Fruit fly (Drosophila melanogaster): ENCODE measurements around the gene CG42728.
A peak's percentile ranks its signal among the peaks of the same experiment; 100 is the strongest.

The CG42728 gene

DNA sequence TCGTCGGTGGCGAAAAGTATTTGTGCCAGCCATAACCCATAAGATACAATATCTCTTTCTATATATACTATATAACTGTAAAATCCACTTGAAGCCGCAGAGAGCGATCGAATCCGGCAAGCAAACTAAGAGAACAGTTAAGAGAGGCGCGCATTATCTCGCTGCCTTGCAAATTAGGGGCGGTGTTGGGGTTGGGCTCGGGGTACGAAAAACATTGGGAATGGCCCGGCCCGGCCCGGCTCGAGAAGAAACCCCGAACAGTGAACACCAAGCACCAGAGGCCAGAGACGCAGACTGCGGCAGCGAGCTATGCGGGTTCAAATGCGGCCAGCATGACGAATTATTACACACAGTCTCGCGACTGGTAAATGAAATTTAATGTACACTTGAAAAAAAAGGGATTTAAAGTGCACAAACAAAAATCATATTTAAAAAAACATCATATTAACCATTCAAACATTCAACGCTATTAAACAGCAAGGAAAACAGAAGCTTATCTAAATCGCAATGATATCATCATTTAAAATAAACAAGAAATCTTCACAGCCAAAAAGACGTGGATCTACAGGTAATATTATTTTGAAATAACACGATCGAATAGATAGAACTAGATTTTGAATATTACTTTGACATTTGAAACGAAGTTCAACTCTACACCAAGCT is 4.5 kb upstream of the CG42728 start:
- TF ChIP-seq foxo (GFP tag; optimal IDR thresholded peaks at IDR 0.05): peak in 1 of 2 experiments; percentile 53
- peak; percentile 62 for TF ChIP-seq fru (GFP tag; optimal IDR thresholded peaks at IDR 0.05)
- no peak for TF ChIP-seq Abd-B (GFP tag; optimal IDR thresholded peaks at IDR 0.05)
- TF ChIP-seq rgr (GFP tag; optimal IDR thresholded peaks at IDR 0.05): peak; percentile 23
- no peak for TF ChIP-seq Hr78 (GFP tag; optimal IDR thresholded peaks at IDR 0.05)
- no peak for TF ChIP-seq GATAd (GFP tag; optimal IDR thresholded peaks at IDR 0.05)
- no peak for TF ChIP-seq CG9705 (GFP tag; optimal IDR thresholded peaks at IDR 0.05)
- no peak for TF ChIP-seq Mio (GFP tag; optimal IDR thresholded peaks at IDR 0.05)
- peak; percentile 63 for TF ChIP-seq CrebA (GFP tag; optimal IDR thresholded peaks at IDR 0.05; ENCODE audit: borderline replicate concordance)
- TF ChIP-seq Sp1 (GFP tag; optimal IDR thresholded peaks at IDR 0.05): peak; percentile 26
- peak; percentile 28 for TF ChIP-seq Hr83 (GFP tag; optimal IDR thresholded peaks at IDR 0.05; ENCODE audit: poor library complexity, severe bottlenecking)
- peak; percentile 37 for TF ChIP-seq woc (GFP tag; optimal IDR thresholded peaks at IDR 0.05)
- TF ChIP-seq Dif (GFP tag; optimal IDR thresholded peaks at IDR 0.05; ENCODE audit: partially characterized antibody): peak; percentile 89
- TF ChIP-seq tai (GFP tag; optimal IDR thresholded peaks at IDR 0.05): peak; percentile 42
- TF ChIP-seq OdsH (GFP tag; optimal IDR thresholded peaks at IDR 0.05): no peak
- TF ChIP-seq h (GFP tag; optimal IDR thresholded peaks at IDR 0.05): peak; percentile 55
- TF ChIP-seq pan (optimal IDR thresholded peaks at IDR 0.05): no peak
- TF ChIP-seq Rel (GFP tag; optimal IDR thresholded peaks at IDR 0.05): peak; percentile 90
- TF ChIP-seq Rel (tag; optimal IDR thresholded peaks at IDR 0.05): peak; percentile 97
- peak; percentile 13 for TF ChIP-seq CG32264 (GFP tag; optimal IDR thresholded peaks at IDR 0.05)
- peak; percentile 67 for TF ChIP-seq dmrt93B (GFP tag; optimal IDR thresholded peaks at IDR 0.05)
- peak; percentile 36 for TF ChIP-seq ey (GFP tag; optimal IDR thresholded peaks at IDR 0.05)
- TF ChIP-seq brk (GFP tag; optimal IDR thresholded peaks at IDR 0.05): peak; percentile 5
- TF ChIP-seq br (GFP tag; optimal IDR thresholded peaks at IDR 0.05): peak; percentile 21
- TF ChIP-seq Dfd (GFP tag; optimal IDR thresholded peaks at IDR 0.05): no peak
- no peak for TF ChIP-seq lola (GFP tag; optimal IDR thresholded peaks at IDR 0.05)
- TF ChIP-seq Jra (GFP tag; optimal IDR thresholded peaks at IDR 0.05): peak; percentile 25
- TF ChIP-seq dl (GFP tag; optimal IDR thresholded peaks at IDR 0.05; ENCODE audit: insufficient read depth in 1 of 2, partially characterized antibody in 2 of 2): peak; percentile 58 to 72
- peak; percentile 71 for TF ChIP-seq HLH106 (tag; optimal IDR thresholded peaks at IDR 0.05)
- TF ChIP-seq psq (GFP tag; optimal IDR thresholded peaks at IDR 0.05): peak; percentile 21
- peak; percentile 68 for TF ChIP-seq sage (GFP tag; optimal IDR thresholded peaks at IDR 0.05)

DNA sequence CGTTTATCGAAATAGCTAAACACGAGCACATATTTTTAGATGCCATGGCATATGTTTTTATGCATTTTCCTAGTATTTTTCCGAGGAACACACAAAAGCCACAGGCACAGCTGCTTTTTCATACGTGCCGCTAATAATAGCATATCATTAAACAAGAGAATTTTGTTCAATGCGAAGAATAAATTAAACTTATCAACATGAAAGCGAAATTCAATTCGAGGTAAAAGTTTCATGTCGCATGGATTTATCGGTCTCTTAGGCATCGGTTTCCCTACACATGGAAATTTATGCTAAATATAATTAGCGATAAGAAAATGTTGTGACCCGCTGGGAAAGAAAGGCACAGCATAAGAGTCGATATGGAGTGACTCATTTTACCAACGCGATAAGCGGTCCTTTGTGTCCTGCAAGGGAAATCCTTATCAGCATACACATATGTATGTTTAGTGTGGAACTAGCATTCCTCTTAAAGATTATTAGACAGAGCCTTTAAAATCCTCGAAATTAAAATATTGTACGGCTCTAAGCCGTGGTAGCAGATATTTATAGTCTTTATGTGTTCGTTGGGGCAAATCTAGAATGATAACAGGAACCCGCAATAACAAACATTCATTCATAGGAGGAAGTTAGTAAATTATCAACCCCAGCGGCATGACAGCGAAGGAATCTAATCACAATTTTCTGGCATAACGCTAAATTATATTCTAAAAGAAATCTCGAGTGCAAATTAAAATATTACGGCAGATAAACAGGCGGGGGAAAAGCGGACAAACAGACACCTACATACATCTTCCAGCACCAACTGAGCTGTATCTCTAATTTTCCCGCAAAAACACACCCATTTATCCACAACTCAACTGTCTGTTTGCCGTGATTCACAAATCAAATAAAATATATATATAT is 3.7 kb upstream of the CG42728 start, which contains the start of gene CG43248:
Gene CG43248, minus strand, starts transcription at position 51 of the 903 bp plus-strand sequence.
- no peak for TF ChIP-seq CG9705 (GFP tag; optimal IDR thresholded peaks at IDR 0.05)

DNA sequence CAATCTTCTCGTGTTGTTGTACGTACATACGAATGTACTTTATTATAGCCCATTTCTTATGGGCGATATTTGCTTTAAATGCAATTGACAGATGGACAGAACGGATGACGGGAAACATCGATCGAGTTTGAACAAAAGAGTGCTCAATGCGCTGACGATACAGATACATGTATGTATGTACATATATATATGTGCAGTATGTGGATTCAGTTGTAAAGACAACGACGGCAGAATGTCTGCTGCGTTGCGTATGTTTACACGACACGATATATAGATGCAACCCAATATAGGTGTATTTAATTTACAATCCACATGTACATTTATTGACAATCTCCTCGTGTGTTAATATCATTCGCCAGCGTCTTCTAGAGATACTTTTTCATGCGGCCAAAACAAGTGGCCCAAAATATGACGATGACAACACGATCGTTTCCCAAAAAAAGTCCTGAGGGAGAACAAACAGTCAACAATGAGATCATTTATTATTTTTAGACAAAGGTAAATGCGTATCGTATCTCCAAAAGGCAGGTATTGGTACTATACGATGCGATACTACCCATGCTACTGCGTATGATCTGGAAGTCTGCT is 2.7 kb upstream of the CG42728 start:
- TF ChIP-seq sage (GFP tag; optimal IDR thresholded peaks at IDR 0.05) (peak; percentile 64), Vsx2 (GFP tag; optimal IDR thresholded peaks at IDR 0.05; ENCODE audit: partially characterized antibody) (no peak), Myc (optimal IDR thresholded peaks at IDR 0.05) (no peak), N (GFP tag; optimal IDR thresholded peaks at IDR 0.05) (no peak), Hr78 (GFP tag; optimal IDR thresholded peaks at IDR 0.05) (no peak), Abd-B (GFP tag; optimal IDR thresholded peaks at IDR 0.05) (no peak), HLH106 (tag; optimal IDR thresholded peaks at IDR 0.05) (no peak), OdsH (GFP tag; optimal IDR thresholded peaks at IDR 0.05) (peak; percentile 47), pan (optimal IDR thresholded peaks at IDR 0.05) (no peak), br (GFP tag; optimal IDR thresholded peaks at IDR 0.05) (peak; percentile 15), psq (GFP tag; optimal IDR thresholded peaks at IDR 0.05) (no peak), Hnf4 (GFP tag; optimal IDR thresholded peaks at IDR 0.05) (peak; percentile 25), Dif (GFP tag; optimal IDR thresholded peaks at IDR 0.05; ENCODE audit: partially characterized antibody) (no peak), usp (GFP tag; optimal IDR thresholded peaks at IDR 0.05) (no peak), brk (GFP tag; optimal IDR thresholded peaks at IDR 0.05) (peak; percentile 58), foxo (GFP tag; optimal IDR thresholded peaks at IDR 0.05) (no peak), GATAd (GFP tag; optimal IDR thresholded peaks at IDR 0.05) (no peak), CG9705 (GFP tag; optimal IDR thresholded peaks at IDR 0.05) (no peak), rgr (GFP tag; optimal IDR thresholded peaks at IDR 0.05) (peak; percentile 26), woc (GFP tag; optimal IDR thresholded peaks at IDR 0.05) (no peak), dmrt93B (GFP tag; optimal IDR thresholded peaks at IDR 0.05) (no peak), Hr83 (GFP tag; optimal IDR thresholded peaks at IDR 0.05; ENCODE audit: poor library complexity, severe bottlenecking) (no peak), dl (GFP tag; optimal IDR thresholded peaks at IDR 0.05; ENCODE audit: insufficient read depth in 1 of 2, partially characterized antibody in 2 of 2) (no peak), fru (GFP tag; optimal IDR thresholded peaks at IDR 0.05) (peak; percentile 41), sv (GFP tag; optimal IDR thresholded peaks at IDR 0.05) (no peak), Sp1 (GFP tag; optimal IDR thresholded peaks at IDR 0.05) (peak; percentile 50), Mio (GFP tag; optimal IDR thresholded peaks at IDR 0.05) (no peak), h (GFP tag; optimal IDR thresholded peaks at IDR 0.05) (peak; percentile 54)

Measured in whole organism, wandering third instar larva.